Worm (Caenorhabditis elegans) whole organism, late embryonic: ENCODE data around the gene K12H4.5.
A peak's percentile ranks its signal among the peaks of the same experiment; 100 is the strongest.

Source experiments
- C38D4.7 ChIP-seq: fragments of 200-800 bp; sonication (Bioruptor generic); optimal IDR thresholded peaks from 2 replicates; lab custom pipeline; 2018; ENCODE audit warnings: mild to moderate bottlenecking, missing genetic modification characterization, moderate library complexity, missing compliant biosample characterization
- F13H6.1 ChIP-seq: sonication (generic microtip); optimal IDR thresholded peaks from 2 replicates; lab custom pipeline; 2016; ENCODE audit warnings: missing genetic modification characterization, missing compliant biosample characterization
- T23F11.4 ChIP-seq: fragments of 200-800 bp; sonication (Bioruptor generic); optimal IDR thresholded peaks from 2 replicates; lab custom pipeline; 2018; ENCODE audit warnings: mild to moderate bottlenecking, missing genetic modification characterization, missing compliant biosample characterization
- ahr-1 ChIP-seq: sonication (generic microtip); optimal IDR thresholded peaks from 2 replicates; lab custom pipeline; 2016; ENCODE audit warnings: missing genetic modification characterization, missing compliant biosample characterization
- ama-1 ChIP-seq: fragments of 150-350 bp; optimal IDR thresholded peaks from 2 replicates; lab custom pipeline; 2014
- ceh-2 ChIP-seq: sonication (generic microtip); optimal IDR thresholded peaks from 2 replicates; lab custom pipeline; 2016; ENCODE audit warnings: missing genotype, missing genetic modification characterization, missing compliant biosample characterization
- ceh-22 ChIP-seq: sonication (generic microtip); optimal IDR thresholded peaks from 2 replicates; lab custom pipeline; 2017; ENCODE audit warnings: missing biosample characterization, missing genetic modification characterization
- ceh-24 ChIP-seq: sonication (generic microtip); optimal IDR thresholded peaks from 2 replicates; lab custom pipeline; 2016; ENCODE audit warnings: mild to moderate bottlenecking, missing genetic modification characterization, missing compliant biosample characterization
- ceh-30 ChIP-seq: fragments of 150-350 bp; optimal IDR thresholded peaks from 2 replicates; lab custom pipeline; 2014; ENCODE audit warnings: missing biosample characterization, missing genetic modification characterization
- ceh-31 ChIP-seq: sonication (generic microtip); optimal IDR thresholded peaks from 2 replicates; lab custom pipeline; 2016; ENCODE audit warnings: missing genetic modification characterization, missing compliant biosample characterization
- ceh-48 ChIP-seq: sonication (generic microtip); optimal IDR thresholded peaks from 2 replicates; lab custom pipeline; 2016; ENCODE audit warnings: missing genetic modification characterization, inconsistent platforms, missing compliant biosample characterization
- ceh-6 ChIP-seq: fragments of 200-800 bp; sonication (Bioruptor generic); optimal IDR thresholded peaks from 2 replicates; lab custom pipeline; 2018; ENCODE audit warnings: mild to moderate bottlenecking, missing genetic modification characterization, missing compliant biosample characterization
- ceh-9 ChIP-seq: sonication (generic microtip); optimal IDR thresholded peaks from 2 replicates; lab custom pipeline; 2016; ENCODE audit warnings: mild to moderate bottlenecking, missing genetic modification characterization, inconsistent platforms, missing compliant biosample characterization
- che-1 ChIP-seq: sonication (generic microtip); optimal IDR thresholded peaks from 2 replicates; lab custom pipeline; 2016; ENCODE audit warnings: mild to moderate bottlenecking, missing genetic modification characterization, missing compliant biosample characterization
- eyg-1 ChIP-seq: sonication (generic microtip); optimal IDR thresholded peaks from 2 replicates; lab custom pipeline; 2016; ENCODE audit warnings: missing genotype, missing genetic modification characterization, missing compliant biosample characterization
- fkh-6 ChIP-seq: sonication (generic microtip); optimal IDR thresholded peaks from 2 replicates; lab custom pipeline; 2016; ENCODE audit warnings: missing genetic modification characterization, missing compliant biosample characterization
- hlh-13 ChIP-seq: fragments of 200-800 bp; sonication (Bioruptor generic); optimal IDR thresholded peaks from 2 replicates; lab custom pipeline; 2018; ENCODE audit warnings: mild to moderate bottlenecking, missing genetic modification characterization, missing compliant biosample characterization
- hlh-15 ChIP-seq: sonication (generic microtip); optimal IDR thresholded peaks from 2 replicates; lab custom pipeline; 2016; ENCODE audit warnings: missing genetic modification characterization, missing compliant biosample characterization
- hlh-6 ChIP-seq: sonication (generic microtip); optimal IDR thresholded peaks from 2 replicates; lab custom pipeline; 2016; ENCODE audit warnings: missing genotype, missing genetic modification characterization, missing compliant biosample characterization
- hlh-8 ChIP-seq: sonication (generic microtip); optimal IDR thresholded peaks from 2 replicates; lab custom pipeline; 2016; ENCODE audit warnings: missing genotype, missing genetic modification characterization, missing compliant biosample characterization
- lin-11 ChIP-seq: fragments of 200-800 bp; sonication (Bioruptor generic); optimal IDR thresholded peaks from 2 replicates; lab custom pipeline; 2018; ENCODE audit warnings: mild to moderate bottlenecking, missing genetic modification characterization, missing compliant biosample characterization
- madf-2 ChIP-seq: sonication (generic microtip); optimal IDR thresholded peaks from 2 replicates; lab custom pipeline; 2017; ENCODE audit warnings: missing genetic modification characterization, missing compliant biosample characterization
- nfya-1 ChIP-seq: sonication (generic microtip); optimal IDR thresholded peaks from 2 replicates; lab custom pipeline; 2017; ENCODE audit warnings: missing genetic modification characterization, mild to moderate bottlenecking, missing compliant biosample characterization, antibody characterized with exemption, moderate library complexity
- nhr-232 ChIP-seq: sonication (generic microtip); optimal IDR thresholded peaks from 2 replicates; lab custom pipeline; 2016; ENCODE audit warnings: missing genetic modification characterization, missing compliant biosample characterization
- npax-4 ChIP-seq: sonication (generic microtip); optimal IDR thresholded peaks from 2 replicates; lab custom pipeline; 2016; ENCODE audit warnings: missing genetic modification characterization, missing compliant biosample characterization
- odd-2 ChIP-seq: sonication (generic microtip); optimal IDR thresholded peaks from 2 replicates; lab custom pipeline; 2017; ENCODE audit warnings: antibody characterized with exemption, mild to moderate bottlenecking, missing genetic modification characterization, missing compliant biosample characterization
- pax-1 ChIP-seq: fragments of 150-350 bp; optimal IDR thresholded peaks from 2 replicates; lab custom pipeline; 2014; ENCODE audit warnings: missing biosample characterization, missing genetic modification characterization
- pqm-1 ChIP-seq: sonication (generic microtip); optimal IDR thresholded peaks from 2 replicates; lab custom pipeline; 2016; ENCODE audit warnings: missing genetic modification characterization, missing compliant biosample characterization
- rnt-1 ChIP-seq: sonication (generic microtip); optimal IDR thresholded peaks from 2 replicates; lab custom pipeline; 2016; ENCODE audit warnings: missing genetic modification characterization, missing compliant biosample characterization
- sdc-2 ChIP-seq: sonication (generic microtip); optimal IDR thresholded peaks from 2 replicates; lab custom pipeline; 2016; ENCODE audit warnings: missing genotype, missing genetic modification characterization, missing compliant biosample characterization
- sox-2 ChIP-seq: fragments of 200-800 bp; sonication (Bioruptor generic); IDR thresholded peaks from 2 replicates; pipeline ENCODE4 v1.3.6; 2022; ENCODE audit warnings: missing genetic modification reagents, missing genetic modification characterization, missing compliant biosample characterization
- tbx-7 ChIP-seq: sonication (generic microtip); optimal IDR thresholded peaks from 2 replicates; lab custom pipeline; 2016; ENCODE audit warnings: missing genotype, missing genetic modification characterization, missing compliant biosample characterization
- ttx-3 ChIP-seq: sonication (generic microtip); optimal IDR thresholded peaks from 2 replicates; lab custom pipeline; 2016; ENCODE audit warnings: missing genetic modification reagents, missing genetic modification characterization, missing compliant biosample characterization
- unc-3 ChIP-seq, 2 experiments: fragments of 200-800 bp in 1 of 2; sonication (Bioruptor generic) in 1 of 2; sonication (generic microtip) in 1 of 2; conservative IDR thresholded peaks in 1 of 2; optimal IDR thresholded peaks in 1 of 2; 2 replicates each; pipeline versions ENCODE4 v1.3.6 to Lab custom; 2016 to 2022; ENCODE audit warnings: missing compliant biosample characterization in 2 of 2, missing genetic modification characterization in 2 of 2, missing genetic modification reagents in 1 of 2
- unc-86 ChIP-seq: sonication (generic microtip); optimal IDR thresholded peaks from 2 replicates; lab custom pipeline; 2016; ENCODE audit warnings: missing genetic modification characterization, missing compliant biosample characterization

Gene K12H4.5

DNA sequence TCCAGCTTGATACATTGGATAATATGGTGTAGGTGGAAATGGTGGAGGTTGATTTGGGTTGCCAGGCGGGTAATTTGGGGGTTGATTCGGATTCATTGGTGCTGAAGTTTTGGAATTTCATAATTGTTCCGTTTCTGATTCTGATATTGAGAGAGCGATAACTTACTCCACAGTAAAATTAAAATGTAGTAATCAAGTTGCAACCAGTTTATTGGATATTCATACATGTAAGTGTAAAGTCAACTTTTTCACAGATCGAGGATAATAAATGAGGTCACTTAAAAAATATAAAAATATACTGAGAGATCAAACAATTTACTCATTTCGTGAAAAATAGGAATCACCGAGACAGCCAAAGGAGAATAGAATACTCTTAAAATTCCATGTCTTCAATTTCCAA lies 16.3 kb upstream of the K12H4.5 start, which contains the start of gene mdt-30:
mdt-30 (minus strand) TSS at position 101 of the 400 bp plus-strand sequence.
- no peak for TF ChIP-seq ceh-6 (GFP tag; lab: Kevin White, UChicago)
- TF ChIP-seq tbx-7 (tag; lab: Kevin White, UChicago) = no peak
- no peak for TF ChIP-seq rnt-1 (tag; lab: Kevin White, UChicago)
- TF ChIP-seq pax-1 (tag; lab: Kevin White, UChicago) = no peak
- no peak for TF ChIP-seq ceh-24 (tag; lab: Kevin White, UChicago)
- no peak for TF ChIP-seq ahr-1 (tag; lab: Kevin White, UChicago)
- TF ChIP-seq che-1 (tag; lab: Kevin White, UChicago) = no peak
- TF ChIP-seq ceh-22 (tag; lab: Kevin White, UChicago) = no peak

DNA sequence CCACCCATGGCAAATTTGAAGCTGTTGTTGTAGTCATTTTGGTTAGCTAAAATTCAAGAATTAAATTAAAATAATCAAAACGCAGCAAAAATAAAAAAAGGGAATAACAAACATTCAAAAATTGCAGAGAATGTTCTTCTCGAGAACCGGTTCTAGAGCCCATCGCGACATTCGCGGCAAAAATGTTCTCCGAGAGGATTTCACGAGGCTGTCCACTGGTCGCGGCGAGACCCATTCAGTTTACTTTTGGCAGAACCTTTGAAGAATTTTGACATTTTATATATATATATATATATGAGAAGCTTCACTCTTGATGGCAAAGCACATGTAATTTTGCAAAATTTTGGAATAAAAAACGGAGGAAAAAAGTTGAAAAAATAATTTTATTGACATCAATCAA lies 14.8 kb upstream of the K12H4.5 start, which contains the start of gene F44B9.8:
F44B9.8 (minus strand) TSS at position 163 of the 400 bp plus-strand sequence.
- TF ChIP-seq ceh-31 (tag; lab: Kevin White, UChicago) (no peak), nfya-1 (tag; lab: Kevin White, UChicago) (peak; percentile 44), nhr-232 (tag; lab: Kevin White, UChicago) (no peak)

- no peak for TF ChIP-seq T23F11.4 (GFP tag; lab: Kevin White, UChicago)
- TF ChIP-seq npax-4 (tag; lab: Kevin White, UChicago) = no peak
- no peak for TF ChIP-seq lin-11 (tag; lab: Kevin White, UChicago)
- no peak for TF ChIP-seq nfya-1 (tag; lab: Kevin White, UChicago)
- no peak for TF ChIP-seq hlh-8
- TF ChIP-seq unc-86 = no peak
- no peak for TF ChIP-seq sdc-2 (tag; lab: Kevin White, UChicago)
- no peak for TF ChIP-seq pqm-1
- no peak for TF ChIP-seq pax-1 (tag; lab: Kevin White, UChicago)
- no peak for TF ChIP-seq ceh-9 (tag; lab: Kevin White, UChicago)
- TF ChIP-seq C38D4.7 (GFP tag; lab: Kevin White, UChicago) = no peak
Observed at ce11 chrIII:8030963-8031362, 13.3 kb upstream of the K12H4.5 start, which contains the start of gene F44B9.9. TSS of gene F44B9.9 (minus strand) at chrIII:8031063.

ce11 chrIII:8033534-8033933 lies 10.8 kb upstream of the K12H4.5 start, which contains the start of gene F44B9.10:
TSS of gene F44B9.10 (minus strand) at chrIII:8033634.
- TF ChIP-seq hlh-13 (no peak), hlh-15 (tag; lab: Kevin White, UChicago) (no peak), madf-2 (tag; lab: Kevin White, UChicago) (no peak), hlh-6 (tag; lab: Kevin White, UChicago) (no peak), pqm-1 (no peak), ceh-48 (tag; lab: Kevin White, UChicago) (no peak), unc-86 (no peak), ceh-31 (tag; lab: Kevin White, UChicago) (no peak), T23F11.4 (GFP tag; lab: Kevin White, UChicago) (no peak), ceh-2 (no peak), sox-2 (GFP tag; lab: Robert Waterston, UW) (no peak), tbx-7 (tag; lab: Kevin White, UChicago) (no peak), ceh-22 (tag; lab: Kevin White, UChicago) (no peak), fkh-6 (no peak), eyg-1 (tag; lab: Kevin White, UChicago) (no peak), ttx-3 (tag; lab: Kevin White, UChicago) (no peak), F13H6.1 (tag; lab: Kevin White, UChicago) (no peak)

DNA sequence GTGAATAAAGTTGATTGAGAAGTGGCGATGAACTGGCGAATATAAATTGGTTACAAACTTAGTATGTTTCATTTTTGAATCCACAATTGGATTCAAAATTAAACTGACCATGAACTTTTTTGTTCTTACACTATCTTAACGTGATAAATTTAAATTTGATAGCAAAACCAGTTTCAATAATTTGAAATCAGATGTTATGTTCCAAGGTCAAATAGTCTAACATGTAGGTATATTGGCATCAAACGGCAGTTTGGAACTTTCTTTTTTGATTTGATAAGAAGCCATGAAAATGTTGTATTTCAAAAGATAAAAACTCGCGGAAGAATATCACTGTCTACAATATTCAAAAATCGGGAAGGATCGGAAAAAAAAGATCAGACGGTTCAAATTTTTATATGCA lies 8.2 kb upstream of the K12H4.5 start:
- TF ChIP-seq ceh-30 (tag; lab: Kevin White, UChicago) = no peak
- no peak for TF ChIP-seq odd-2 (tag; lab: Kevin White, UChicago)
- TF ChIP-seq madf-2 (tag; lab: Kevin White, UChicago) = no peak
- no peak for TF ChIP-seq unc-3 (GFP tag; conservative IDR thresholded peaks at IDR 0.05; lab: Robert Waterston, UW)
- no peak for TF ChIP-seq unc-3 (tag; optimal IDR thresholded peaks at IDR 0.05; lab: Kevin White, UChicago)
- no peak for TF ChIP-seq ama-1 (lab: Kevin White, UChicago)
